Fruit fly (Drosophila melanogaster) Kc167 (cell line): ENCODE data around the gene CAH7.

Experiments used
- Sin3A ChIP-seq: fragments of >200 bp; optimal IDR thresholded peaks from 2 replicates; lab custom pipeline; 2018; ENCODE audit warnings: missing external identifiers
- h ChIP-seq: fragments of >200 bp; optimal IDR thresholded peaks from 3 replicates; lab custom pipeline; 2018; ENCODE audit warnings: missing external identifiers
- insv ChIP-seq: fragments of >200 bp; optimal IDR thresholded peaks from 3 replicates; lab custom pipeline; 2018; ENCODE audit warnings: missing external identifiers
- psq ChIP-seq: fragments of >200 bp; optimal IDR thresholded peaks from 2 replicates; lab custom pipeline; 2017; ENCODE audit warnings: missing external identifiers
- ttk ChIP-seq: sonication (Bioruptor generic); optimal IDR thresholded peaks from 2 replicates; lab custom pipeline; 2017; ENCODE audit warnings: missing external identifiers

DNA sequence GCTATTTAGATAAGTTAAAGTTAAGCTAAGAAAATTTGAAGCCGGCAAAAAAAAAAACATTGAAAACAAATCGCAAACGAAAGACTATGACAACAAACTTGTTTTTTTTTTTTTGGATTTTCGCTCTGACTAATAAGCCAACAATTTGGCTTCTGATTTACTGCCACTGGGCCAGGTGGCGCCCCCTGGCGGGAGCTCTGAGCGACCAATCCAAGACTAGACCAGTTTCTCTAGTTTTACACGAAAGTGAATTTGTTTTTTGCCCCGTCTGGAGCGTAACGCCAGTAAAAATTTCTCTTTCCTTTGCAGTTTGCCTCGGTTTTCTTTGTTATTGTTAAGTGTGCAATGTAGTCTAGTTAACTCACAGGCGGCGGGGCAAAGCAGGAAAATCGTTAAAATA is 12.7 kb downstream of the CAH7 start:
- TF ChIP-seq insv (lab: Kevin White, UChicago) (no peak), ttk (no peak), psq (lab: Kevin White, UChicago) (no peak), h (lab: Kevin White, UChicago) (no peak), Sin3A (lab: Kevin White, UChicago) (no peak)
